Fruit fly (Drosophila melanogaster): ENCODE data around the gene jar.
A peak's percentile ranks its signal among the peaks of the same experiment; 100 is the strongest.

The jar gene

DNA sequence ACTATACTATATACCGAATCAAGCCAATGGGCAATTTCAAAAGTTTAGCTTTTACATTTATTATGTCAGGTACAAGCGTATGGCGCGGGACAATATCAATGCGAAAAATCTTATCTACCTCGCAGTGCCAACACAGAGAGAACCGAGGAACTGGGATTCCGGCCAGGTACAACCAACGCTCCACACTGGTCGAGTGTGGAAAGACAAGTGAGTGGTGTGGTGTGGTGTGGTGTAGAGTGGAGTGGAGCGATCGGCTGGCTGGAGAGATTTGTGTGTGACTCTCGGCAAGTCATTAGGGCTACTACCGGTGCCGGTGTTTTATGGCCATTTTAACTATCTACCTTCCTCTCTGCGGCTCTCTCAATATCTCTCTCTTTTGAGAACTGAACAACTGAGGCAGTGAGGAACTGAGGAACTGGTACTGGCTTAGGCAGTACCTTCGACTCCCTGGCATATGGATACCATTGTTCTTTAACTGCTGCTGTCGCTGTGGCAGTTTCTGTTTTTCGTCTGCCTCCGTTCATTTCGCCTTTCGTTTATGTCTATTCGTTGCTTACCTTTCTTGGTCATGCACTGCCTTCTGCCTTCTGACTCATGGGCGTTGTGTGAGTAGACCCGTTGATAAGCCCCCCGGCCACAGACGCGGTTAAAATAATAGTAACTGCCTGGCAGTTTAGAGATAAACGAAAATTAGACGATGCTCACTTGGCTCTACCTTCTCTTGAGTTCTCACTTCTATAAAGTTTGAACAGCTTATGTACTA lies 11.6 kb downstream of the jar start (continued):
- peak; percentile 85; the same call in 2 of the 3 replicates for TF ChIP-seq so (GFP tag; IDR thresholded peaks at IDR 0.05)
- TF ChIP-seq peb (GFP tag; IDR thresholded peaks at IDR 0.05) = peak; percentile 80
- peak; percentile 84; the same call in 1 of the 2 replicates for TF ChIP-seq Atf6 (GFP tag; IDR thresholded peaks at IDR 0.05)
- TF ChIP-seq croc (GFP tag; conservative IDR thresholded peaks at IDR 0.05) = peak; percentile 72; the same call in 2 of the 3 replicates
- peak; percentile 63 for TF ChIP-seq CG31365 (tag; optimal IDR thresholded peaks at IDR 0.05)
- TF ChIP-seq schlank (tag; optimal IDR thresholded peaks at IDR 0.05) = peak; percentile 91
- peak; percentile 90 to 93 for TF ChIP-seq Pdp1 (GFP tag; optimal IDR thresholded peaks at IDR 0.05)
- TF ChIP-seq Hr78 (GFP tag; optimal IDR thresholded peaks at IDR 0.05) = peak in 1 of 2 experiments; percentile 73
- TF ChIP-seq Atf-2 (GFP tag; optimal IDR thresholded peaks at IDR 0.05) = peak; percentile 88
- TF ChIP-seq dm (GFP tag; optimal IDR thresholded peaks at IDR 0.05) = peak; percentile 75
- peak; percentile 53 for TF ChIP-seq Kr (GFP tag; optimal IDR thresholded peaks at IDR 0.05)
- TF ChIP-seq Optix (GFP tag; IDR thresholded peaks at IDR 0.05) = peak; percentile 74
- peak; percentile 84 for TF ChIP-seq CG11723 (GFP tag; optimal IDR thresholded peaks at IDR 0.05)
- TF ChIP-seq Dll (GFP tag; IDR thresholded peaks at IDR 0.05; ENCODE audit: partially characterized antibody) = peak; percentile 29; the same call in 1 of the 4 replicates
- no peak for TF ChIP-seq sna (GFP tag; IDR thresholded peaks at IDR 0.05; ENCODE audit: partially characterized antibody)
- TF ChIP-seq sim (GFP tag; IDR thresholded peaks at IDR 0.05) = peak; percentile 74; the same call in 1 of the 2 replicates
- TF ChIP-seq chinmo (GFP tag; IDR thresholded peaks at IDR 0.05; ENCODE audit: partially characterized antibody) = peak; percentile 77; the same call in 2 of the 4 replicates
- peak; percentile 52 for TF ChIP-seq CG10462 (GFP tag; optimal IDR thresholded peaks at IDR 0.05)
- peak; percentile 96 for TF ChIP-seq CG2120 (GFP tag; optimal IDR thresholded peaks at IDR 0.05)
- TF ChIP-seq CG13775 (GFP tag; optimal IDR thresholded peaks at IDR 0.05) = peak; percentile 87
- peak; percentile 87 for TF ChIP-seq bab2 (GFP tag; optimal IDR thresholded peaks at IDR 0.05)
- no peak for TF ChIP-seq Lhr (GFP tag; optimal IDR thresholded peaks at IDR 0.05)
- TF ChIP-seq MESR4 (GFP tag; optimal IDR thresholded peaks at IDR 0.05) = no peak
- TF ChIP-seq CG30403 (GFP tag; optimal IDR thresholded peaks at IDR 0.05) = peak; percentile 90
- peak; percentile 58 for TF ChIP-seq CG4617 (GFP tag; optimal IDR thresholded peaks at IDR 0.05; ENCODE audit: borderline replicate concordance)
- TF ChIP-seq CG14050 (GFP tag; IDR thresholded peaks at IDR 0.05) = peak; percentile 75
- TF ChIP-seq H15 (GFP tag; IDR thresholded peaks at IDR 0.05) = peak; percentile 85
- TF ChIP-seq grn (GFP tag; optimal IDR thresholded peaks at IDR 0.05) = peak; percentile 90
- no peak for TF ChIP-seq hkb (optimal IDR thresholded peaks at IDR 0.05)
- peak; percentile 86 for TF ChIP-seq hkb (GFP tag; IDR thresholded peaks at IDR 0.05)
- TF ChIP-seq sr (GFP tag; IDR thresholded peaks at IDR 0.05) = peak; percentile 68; the same call in 1 of the 3 replicates
- TF ChIP-seq CG10431 (GFP tag; optimal IDR thresholded peaks at IDR 0.05) = no peak
- peak; percentile 93 for TF ChIP-seq Side (GFP tag; optimal IDR thresholded peaks at IDR 0.05)
- peak; percentile 75 for TF ChIP-seq Mes4 (GFP tag; optimal IDR thresholded peaks at IDR 0.05)
- TF ChIP-seq CG17912 (GFP tag; optimal IDR thresholded peaks at IDR 0.05) = no peak
- no peak for TF ChIP-seq abd-A (tag; optimal IDR thresholded peaks at IDR 0.05)
- TF ChIP-seq Blimp-1 (GFP tag; optimal IDR thresholded peaks at IDR 0.05) = peak; percentile 84
- TF ChIP-seq NK7.1 (GFP tag; optimal IDR thresholded peaks at IDR 0.05) = peak; percentile 81
- peak; percentile 50 for TF ChIP-seq kah (GFP tag; optimal IDR thresholded peaks at IDR 0.05)
- TF ChIP-seq CG12299 (tag; optimal IDR thresholded peaks at IDR 0.05) = peak; percentile 83
- peak; percentile 85 for TF ChIP-seq Camta (GFP tag; optimal IDR thresholded peaks at IDR 0.05)
- peak; percentile 77 for TF ChIP-seq zen (tag; optimal IDR thresholded peaks at IDR 0.05)
- 0 out of 3 replicates have a peak, but pooled peaks have one; percentile 39 for TF ChIP-seq mld (GFP tag; IDR thresholded peaks at IDR 0.05; ENCODE audit: partially characterized antibody)
- TF ChIP-seq lbe (GFP tag; optimal IDR thresholded peaks at IDR 0.05) = peak; percentile 83
- TF ChIP-seq CG4360 (GFP tag; IDR thresholded peaks at IDR 0.05) = no peak
- TF ChIP-seq CG14710 (tag; optimal IDR thresholded peaks at IDR 0.05) = peak; percentile 83
- TF ChIP-seq CG16813 (GFP tag; IDR thresholded peaks at IDR 0.05; ENCODE audit: partially characterized antibody) = no peak
- no peak; the same call in 1 of the 2 replicates for TF ChIP-seq seq (GFP tag; IDR thresholded peaks at IDR 0.05)

All from whole organism, embryonic.